Worm (Caenorhabditis elegans): ENCODE results near the gene T01C3.3.

T01C3.3 gene

ce11 chrV:14945124-14945523 is 47.4 kb downstream of the T01C3.3 start:
- TF ChIP-seq tbx-8 (GFP tag; optimal IDR thresholded peaks at IDR 0.05) (no peak), zip-8 (tag; optimal IDR thresholded peaks at IDR 0.05) (no peak), lin-13 (tag; optimal IDR thresholded peaks at IDR 0.05) (no peak), mls-2 (tag; optimal IDR thresholded peaks at IDR 0.05) (no peak), elt-1 (tag; optimal IDR thresholded peaks at IDR 0.05; ENCODE audit: borderline replicate concordance, insufficient read depth) (no peak), blmp-1 (tag; optimal IDR thresholded peaks at IDR 0.05) (no peak), ceh-83 (GFP tag; optimal IDR thresholded peaks at IDR 0.05) (no peak), sptf-1 (tag; optimal IDR thresholded peaks at IDR 0.05) (no peak)

- TF ChIP-seq drap-1 (GFP tag; optimal IDR thresholded peaks at IDR 0.05) (no peak), bed-3 (GFP tag; optimal IDR thresholded peaks at IDR 0.05) (no peak), unc-39 (tag; optimal IDR thresholded peaks at IDR 0.05) (no peak), lin-13 (tag; optimal IDR thresholded peaks at IDR 0.05) (no peak), sptf-1 (tag; optimal IDR thresholded peaks at IDR 0.05) (no peak), snpc-4 (tag; optimal IDR thresholded peaks at IDR 0.05) (no peak), cnd-1 (tag; optimal IDR thresholded peaks at IDR 0.05) (no peak), mls-2 (tag; optimal IDR thresholded peaks at IDR 0.05) (no peak), tbx-8 (GFP tag; optimal IDR thresholded peaks at IDR 0.05) (no peak), lsy-2 (tag; optimal IDR thresholded peaks at IDR 0.05) (no peak)
Observed at ce11 chrV:14943774-14944173, 48.7 kb downstream of the T01C3.3 start.

- TF ChIP-seq zip-8 (tag; optimal IDR thresholded peaks at IDR 0.05) (peak; percentile 96), blmp-1 (tag; optimal IDR thresholded peaks at IDR 0.05) (no peak)
Observed at ce11 chrV:14942898-14943297, 49.6 kb downstream of the T01C3.3 start.
